Fruit fly (Drosophila melanogaster): Measurements from ENCODE around the gene Abcd3.

- TF ChIP-seq ttk (GFP tag; IDR thresholded peaks at IDR 0.05) (no peak), Max (GFP tag; optimal IDR thresholded peaks at IDR 0.05) (no peak), CG1603 (tag; optimal IDR thresholded peaks at IDR 0.05) (no peak), CG12219 (GFP tag; optimal IDR thresholded peaks at IDR 0.05) (no peak), Hmx (GFP tag; optimal IDR thresholded peaks at IDR 0.05) (no peak), CG2120 (GFP tag; optimal IDR thresholded peaks at IDR 0.05) (no peak), dimm (GFP tag; IDR thresholded peaks at IDR 0.05) (no peak), sqz (GFP tag; optimal IDR thresholded peaks at IDR 0.05) (no peak)
These were observed 2.6 kb upstream of the Abcd3 start, which contains the start of gene Alr for dm6 chrX:19748014-19748413.
